Worm (Caenorhabditis elegans): ENCODE data around the gene nhr-239.

Gene nhr-239

ce11 chrIII:2561410-2561809, at the start of gene nhr-239:
nhr-239 (plus strand) TSS chrIII:2561710.
- no peak for TF ChIP-seq unc-62 (GFP tag; optimal IDR thresholded peaks at IDR 0.05)
- no peak for TF ChIP-seq fkh-4 (tag; optimal IDR thresholded peaks at IDR 0.05; ENCODE audit: borderline replicate concordance)
- no peak for TF ChIP-seq snu-23 (GFP tag; optimal IDR thresholded peaks at IDR 0.05)

ce11 chrIII:2515461-2515860, 46.0 kb upstream of the nhr-239 start:
- TF ChIP-seq lir-3 (tag; optimal IDR thresholded peaks at IDR 0.05; ENCODE audit: poor library complexity): no peak
- no peak for TF ChIP-seq lin-13 (GFP tag; optimal IDR thresholded peaks at IDR 0.05)
- no peak for TF ChIP-seq unc-130 (tag; optimal IDR thresholded peaks at IDR 0.05)
- no peak for TF ChIP-seq skn-1 (tag; optimal IDR thresholded peaks at IDR 0.05)
- TF ChIP-seq lin-39 (tag; optimal IDR thresholded peaks at IDR 0.05): no peak
- no peak for TF ChIP-seq alr-1 (tag; optimal IDR thresholded peaks at IDR 0.05; ENCODE audit: borderline replicate concordance)
- TF ChIP-seq nhr-19 (GFP tag; conservative IDR thresholded peaks at IDR 0.05): no peak
- TF ChIP-seq tlp-1 (tag; optimal IDR thresholded peaks at IDR 0.05): no peak
- TF ChIP-seq lin-15B (tag; optimal IDR thresholded peaks at IDR 0.05): no peak
- no peak for TF ChIP-seq lin-14 (GFP tag; optimal IDR thresholded peaks at IDR 0.05)
- TF ChIP-seq efl-1 (optimal IDR thresholded peaks at IDR 0.05): no peak
- TF ChIP-seq efl-1 (GFP tag; optimal IDR thresholded peaks at IDR 0.05 in 1 of 2): no peak
- TF ChIP-seq sptf-1 (tag; optimal IDR thresholded peaks at IDR 0.05): no peak
- TF ChIP-seq nhr-28 (tag; optimal IDR thresholded peaks at IDR 0.05): no peak
- no peak for TF ChIP-seq nhr-237 (tag; optimal IDR thresholded peaks at IDR 0.05)
- no peak for TF ChIP-seq C16A3.4 (tag; optimal IDR thresholded peaks at IDR 0.05)
- TF ChIP-seq fkh-4 (tag; optimal IDR thresholded peaks at IDR 0.05; ENCODE audit: borderline replicate concordance): no peak
- TF ChIP-seq ama-1 (optimal IDR thresholded peaks at IDR 0.05): no peak

ce11 chrIII:2528621-2529113, 32.8 kb upstream of the nhr-239 start, which contains the start of the genes Y54F10AM.15, rbc-2 and ndua-8:
Y54F10AM.15 (minus strand) TSS chrIII:2528679.
rbc-2 (minus strand) TSS chrIII:2528689.
ndua-8 (plus strand) TSS chrIII:2529063.
- TF ChIP-seq zip-4 (GFP tag; optimal IDR thresholded peaks at IDR 0.05): peak; percentile 69
- TF ChIP-seq dpl-1 (GFP tag; optimal IDR thresholded peaks at IDR 0.05): peak; percentile 86 to 88 (median 88)
- no peak for TF ChIP-seq sptf-1 (tag; optimal IDR thresholded peaks at IDR 0.05)
- peak; percentile 59 for TF ChIP-seq sup-37 (GFP tag; optimal IDR thresholded peaks at IDR 0.05)
- peak; percentile 81 for TF ChIP-seq grh-1 (GFP tag; IDR thresholded peaks at IDR 0.05)
- peak; percentile 89 for TF ChIP-seq dsc-1 (tag; optimal IDR thresholded peaks at IDR 0.05)
- peak; percentile 96 for TF ChIP-seq nhr-71 (tag; optimal IDR thresholded peaks at IDR 0.05)
- no peak for TF ChIP-seq rnt-1 (tag; optimal IDR thresholded peaks at IDR 0.05)
- peak; percentile 94 for TF ChIP-seq lin-13 (GFP tag; optimal IDR thresholded peaks at IDR 0.05)
- peak; percentile 91 for TF ChIP-seq nhr-90 (tag; optimal IDR thresholded peaks at IDR 0.05; ENCODE audit: poor library complexity)
- peak; percentile 93 for TF ChIP-seq unc-86 (tag; optimal IDR thresholded peaks at IDR 0.05)
- peak; percentile 89 for TF ChIP-seq lin-15B (tag; optimal IDR thresholded peaks at IDR 0.05)
- no peak for TF ChIP-seq ama-1 (optimal IDR thresholded peaks at IDR 0.05)
- TF ChIP-seq unc-130 (tag; optimal IDR thresholded peaks at IDR 0.05): peak; percentile 74
- peak in 1 of 2 experiments; percentile 76 for TF ChIP-seq mdl-1 (tag; optimal IDR thresholded peaks at IDR 0.05)
- TF ChIP-seq fkh-10 (GFP tag; optimal IDR thresholded peaks at IDR 0.05): peak; percentile 73
- TF ChIP-seq lsy-2 (tag; optimal IDR thresholded peaks at IDR 0.05): peak; percentile 96 to 97
- TF ChIP-seq nhr-20 (tag; optimal IDR thresholded peaks at IDR 0.05): peak; percentile 90
- TF ChIP-seq unc-30 (tag; optimal IDR thresholded peaks at IDR 0.05): no peak
- peak; percentile 92 to 93 for TF ChIP-seq efl-1 (optimal IDR thresholded peaks at IDR 0.05)
- peak; percentile 83 to 98 for TF ChIP-seq efl-1 (GFP tag; optimal IDR thresholded peaks at IDR 0.05 in 1 of 2)
- TF ChIP-seq fkh-8 (tag; optimal IDR thresholded peaks at IDR 0.05): peak; percentile 96
- no peak for TF ChIP-seq hlh-4 (tag; optimal IDR thresholded peaks at IDR 0.05)
- peak; percentile 94 for TF ChIP-seq nhr-19 (GFP tag; conservative IDR thresholded peaks at IDR 0.05)
- TF ChIP-seq mef-2 (tag; optimal IDR thresholded peaks at IDR 0.05): peak; percentile 59
- TF ChIP-seq blmp-1 (tag; optimal IDR thresholded peaks at IDR 0.05): peak; percentile 78
- no peak for TF ChIP-seq lin-14 (GFP tag; optimal IDR thresholded peaks at IDR 0.05)
- TF ChIP-seq nhr-77 (tag; optimal IDR thresholded peaks at IDR 0.05): peak; percentile 87
- peak; percentile 84 for TF ChIP-seq pax-3 (tag; optimal IDR thresholded peaks at IDR 0.05)
- TF ChIP-seq aha-1 (tag; optimal IDR thresholded peaks at IDR 0.05): peak; percentile 73
- TF ChIP-seq xbp-1 (tag; optimal IDR thresholded peaks at IDR 0.05): peak; percentile 93
- no peak for TF ChIP-seq C34B4.2 (tag; optimal IDR thresholded peaks at IDR 0.05)
- TF ChIP-seq efl-3 (GFP tag; optimal IDR thresholded peaks at IDR 0.05): no peak
- TF ChIP-seq Y116A8C.19 (tag; optimal IDR thresholded peaks at IDR 0.05; ENCODE audit: borderline replicate concordance): no peak
- TF ChIP-seq ceh-90 (tag; optimal IDR thresholded peaks at IDR 0.05): no peak
- TF ChIP-seq fos-1 (tag; optimal IDR thresholded peaks at IDR 0.05): peak; percentile 78
- peak; percentile 92 for TF ChIP-seq nhr-85 (tag)
- TF ChIP-seq pqm-1 (tag; optimal IDR thresholded peaks at IDR 0.05): no peak

All from whole organism, L1 larva.